Fruit fly (Drosophila melanogaster): ENCODE results near the gene RpS3.

The RpS3 gene

DNA sequence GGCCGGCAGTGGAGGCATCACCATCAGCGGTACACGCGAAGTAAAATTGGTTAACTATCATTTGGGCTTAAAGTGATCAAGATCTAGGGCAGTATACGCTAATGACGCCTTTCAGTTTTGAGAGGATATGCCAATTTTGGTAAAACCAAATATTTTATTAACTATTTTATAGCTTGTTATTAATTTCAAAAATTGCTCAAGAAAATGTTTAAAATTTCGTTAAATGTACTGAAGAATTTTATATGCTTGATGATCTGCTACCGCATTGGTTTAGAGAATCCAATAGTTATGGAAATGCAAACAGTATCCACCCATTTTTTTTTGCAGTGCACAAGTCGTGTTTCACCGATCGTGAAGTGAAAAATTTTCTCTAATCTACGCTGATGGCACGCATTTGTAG, 49.3 kb downstream of the RpS3 start:
- no peak for TF ChIP-seq dmrt93B (GFP tag; optimal IDR thresholded peaks at IDR 0.05)
- no peak for TF ChIP-seq Hnf4 (GFP tag; optimal IDR thresholded peaks at IDR 0.05)
- TF ChIP-seq pan (optimal IDR thresholded peaks at IDR 0.05): no peak
- no peak for TF ChIP-seq lola (GFP tag; optimal IDR thresholded peaks at IDR 0.05)
- TF ChIP-seq dl (GFP tag; optimal IDR thresholded peaks at IDR 0.05; ENCODE audit: insufficient read depth in 1 of 2, partially characterized antibody in 2 of 2): no peak
- TF ChIP-seq Hr78 (GFP tag; optimal IDR thresholded peaks at IDR 0.05): no peak
- no peak for TF ChIP-seq GATAd (GFP tag; optimal IDR thresholded peaks at IDR 0.05)
- TF ChIP-seq sv (GFP tag; optimal IDR thresholded peaks at IDR 0.05): no peak
- no peak for TF ChIP-seq ey (GFP tag; optimal IDR thresholded peaks at IDR 0.05)
- no peak for TF ChIP-seq tai (GFP tag; optimal IDR thresholded peaks at IDR 0.05)
- TF ChIP-seq Dfd (GFP tag; optimal IDR thresholded peaks at IDR 0.05): no peak
- TF ChIP-seq usp (GFP tag; optimal IDR thresholded peaks at IDR 0.05): no peak
- no peak for TF ChIP-seq h (GFP tag; optimal IDR thresholded peaks at IDR 0.05)
- TF ChIP-seq dsf (GFP tag; optimal IDR thresholded peaks at IDR 0.05; ENCODE audit: borderline replicate concordance): no peak
- TF ChIP-seq brk (GFP tag; optimal IDR thresholded peaks at IDR 0.05): no peak
- TF ChIP-seq woc (GFP tag; optimal IDR thresholded peaks at IDR 0.05): no peak
- no peak for TF ChIP-seq Jra (GFP tag; optimal IDR thresholded peaks at IDR 0.05)

Measured in whole organism, wandering third instar larva.